Worm (Caenorhabditis elegans) whole organism, midembryonic: ENCODE results near the gene aqp-3.

Experiments used
- cog-1 ChIP-seq: sonication (generic microtip); optimal IDR thresholded peaks from 2 replicates; lab custom pipeline; 2016; ENCODE audit warnings: missing genetic modification characterization, missing compliant biosample characterization
- ref-1 ChIP-seq: fragments of 200-800 bp; sonication (Bioruptor generic); conservative IDR thresholded peaks from 2 replicates; pipeline ENCODE4 v1.3.6; 2022; ENCODE audit warnings: missing genetic modification reagents, missing genetic modification characterization, missing compliant biosample characterization

DNA sequence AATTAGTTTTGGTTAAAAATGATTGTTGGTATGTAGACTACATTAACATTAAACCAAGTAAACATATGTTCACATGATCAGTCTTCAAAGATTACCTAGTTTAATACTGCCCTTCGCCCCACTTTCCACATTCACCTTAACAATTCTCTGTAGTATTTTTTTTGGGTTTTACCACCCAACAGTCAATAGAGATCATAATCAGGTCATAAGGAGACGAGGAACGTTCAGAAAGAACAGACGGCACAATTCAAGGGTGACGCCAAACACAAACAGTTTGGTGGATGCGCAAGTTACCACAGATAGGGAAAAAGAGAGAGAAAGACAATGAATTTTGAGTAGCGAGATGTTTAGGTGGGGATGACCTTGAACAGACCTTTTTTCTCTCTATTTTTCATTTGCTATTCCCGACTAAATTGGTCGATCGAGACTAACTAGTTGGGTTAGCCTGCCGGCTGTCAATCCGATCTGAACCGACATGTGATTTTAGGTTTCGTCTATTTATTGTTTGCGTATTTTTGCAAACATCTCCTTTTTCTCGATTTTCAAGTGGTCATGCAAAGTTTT is 5.5 kb upstream of the aqp-3 start:
- TF ChIP-seq ref-1 (GFP tag; lab: Robert Waterston, UW) (no peak), cog-1 (no peak)
